Worm (Caenorhabditis elegans): ENCODE results near the gene H35N09.2.

Gene H35N09.2

DNA sequence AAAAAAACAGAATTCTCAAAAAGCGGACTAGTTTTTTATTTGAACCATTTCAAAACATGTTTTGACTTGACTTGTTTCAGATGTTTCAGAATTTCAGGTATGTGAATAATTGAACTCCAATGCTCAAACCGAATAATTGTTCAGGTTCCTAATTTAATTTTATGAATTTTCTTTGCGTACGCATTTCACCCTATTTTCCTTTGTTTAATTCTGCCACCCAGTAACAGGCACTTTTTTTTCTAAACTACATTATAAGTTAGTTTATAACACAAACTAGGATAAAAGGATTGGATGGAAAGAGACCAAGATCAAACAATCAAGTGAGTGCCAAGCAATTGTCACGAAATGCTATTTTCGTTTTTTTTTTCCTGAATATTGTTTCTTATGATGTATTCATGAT is 6.4 kb downstream of the H35N09.2 start:
- TF ChIP-seq fos-1 (tag; optimal IDR thresholded peaks at IDR 0.05) (no peak), hmg-11 (tag; optimal IDR thresholded peaks at IDR 0.05) (no peak), pqm-1 (tag; optimal IDR thresholded peaks at IDR 0.05) (no peak), lsy-12 (tag; optimal IDR thresholded peaks at IDR 0.05) (no peak), nhr-11 (tag; optimal IDR thresholded peaks at IDR 0.05) (no peak), nhr-237 (tag; optimal IDR thresholded peaks at IDR 0.05) (no peak), fkh-10 (GFP tag; optimal IDR thresholded peaks at IDR 0.05) (no peak), ceh-82 (tag; optimal IDR thresholded peaks at IDR 0.05) (no peak), ceh-16 (tag; optimal IDR thresholded peaks at IDR 0.05) (no peak), nhr-25 (tag; optimal IDR thresholded peaks at IDR 0.05) (no peak), lin-15B (tag; optimal IDR thresholded peaks at IDR 0.05) (no peak), eor-1 (tag; optimal IDR thresholded peaks at IDR 0.05) (no peak), ama-1 (optimal IDR thresholded peaks at IDR 0.05) (no peak), ZK546.5 (tag; optimal IDR thresholded peaks at IDR 0.05) (no peak), nhr-12 (tag; optimal IDR thresholded peaks at IDR 0.05) (no peak)

ce11 chrX:8597647-8598046 is 7.2 kb downstream of the H35N09.2 start, which contains the start of gene F18E9.7:
F18E9.7 (minus strand) TSS chrX:8597747.
- TF ChIP-seq pha-4 (tag; optimal IDR thresholded peaks at IDR 0.05) (no peak), egl-5 (tag; optimal IDR thresholded peaks at IDR 0.05) (no peak), lsy-12 (tag; optimal IDR thresholded peaks at IDR 0.05) (no peak), nhr-23 (tag; optimal IDR thresholded peaks at IDR 0.05) (no peak), eor-1 (tag; optimal IDR thresholded peaks at IDR 0.05) (no peak), mdl-1 (tag; optimal IDR thresholded peaks at IDR 0.05) (no peak), fos-1 (tag; optimal IDR thresholded peaks at IDR 0.05) (no peak), nhr-237 (tag; optimal IDR thresholded peaks at IDR 0.05) (no peak), fkh-10 (GFP tag; optimal IDR thresholded peaks at IDR 0.05) (no peak), nhr-43 (tag; optimal IDR thresholded peaks at IDR 0.05; ENCODE audit: poor library complexity, severe bottlenecking) (no peak), elt-2 (tag; optimal IDR thresholded peaks at IDR 0.05) (no peak), pqm-1 (tag; optimal IDR thresholded peaks at IDR 0.05) (no peak), hmg-11 (tag; optimal IDR thresholded peaks at IDR 0.05) (no peak), ceh-9 (tag; optimal IDR thresholded peaks at IDR 0.05) (no peak), unc-62 (GFP tag; optimal IDR thresholded peaks at IDR 0.05) (no peak), nhr-77 (tag; optimal IDR thresholded peaks at IDR 0.05) (no peak), sea-2 (GFP tag; optimal IDR thresholded peaks at IDR 0.05) (no peak), nhr-28 (tag; optimal IDR thresholded peaks at IDR 0.05) (no peak), ZK546.5 (tag; optimal IDR thresholded peaks at IDR 0.05) (no peak), nhr-25 (tag; optimal IDR thresholded peaks at IDR 0.05) (no peak)

DNA sequence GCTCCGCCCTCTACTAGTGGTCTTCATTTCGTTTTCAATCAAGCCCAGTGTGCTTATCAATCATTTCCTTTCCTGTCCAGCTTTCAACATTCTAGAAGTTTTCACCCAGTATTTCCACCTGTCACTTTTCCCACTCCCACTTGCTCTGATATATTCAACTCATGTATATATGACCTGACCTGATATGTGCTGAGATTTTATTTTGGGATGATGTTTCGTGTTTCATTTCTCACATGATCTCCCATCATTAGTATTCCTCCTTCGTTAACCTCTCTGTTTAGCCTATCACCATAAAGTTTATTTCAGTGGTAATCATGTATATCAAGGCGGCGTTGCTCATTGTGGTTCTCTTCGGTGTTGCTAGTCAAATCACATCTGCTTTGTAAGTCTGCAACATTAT is 12.0 kb downstream of the H35N09.2 start, which contains the start of gene nlp-7:
Gene nlp-7 (plus strand): TSS at position 301 of the 400 bp plus-strand sequence.
- TF ChIP-seq skn-1 (tag; optimal IDR thresholded peaks at IDR 0.05) = no peak
- no peak for TF ChIP-seq nhr-67 (tag; optimal IDR thresholded peaks at IDR 0.05)
- TF ChIP-seq egl-27 (tag; optimal IDR thresholded peaks at IDR 0.05) = no peak
- no peak for TF ChIP-seq lsy-12 (tag; optimal IDR thresholded peaks at IDR 0.05)
- TF ChIP-seq elt-2 (tag; optimal IDR thresholded peaks at IDR 0.05) = no peak
- TF ChIP-seq ceh-9 (tag; optimal IDR thresholded peaks at IDR 0.05) = no peak
- TF ChIP-seq tbx-2 (tag; optimal IDR thresholded peaks at IDR 0.05) = no peak
- no peak for TF ChIP-seq fos-1 (tag; optimal IDR thresholded peaks at IDR 0.05)
- no peak for TF ChIP-seq unc-62 (GFP tag; optimal IDR thresholded peaks at IDR 0.05)
- TF ChIP-seq mml-1 (tag; optimal IDR thresholded peaks at IDR 0.05) = no peak
- no peak for TF ChIP-seq daf-12 (tag; optimal IDR thresholded peaks at IDR 0.05)
- TF ChIP-seq fkh-10 (GFP tag; optimal IDR thresholded peaks at IDR 0.05) = no peak
- TF ChIP-seq hmg-11 (tag; optimal IDR thresholded peaks at IDR 0.05) = no peak

- TF ChIP-seq zag-1 (tag; optimal IDR thresholded peaks at IDR 0.05) (no peak), lin-39 (tag; optimal IDR thresholded peaks at IDR 0.05) (no peak), nhr-77 (tag; optimal IDR thresholded peaks at IDR 0.05) (no peak), ceh-9 (tag; optimal IDR thresholded peaks at IDR 0.05) (no peak), nfya-1 (tag; optimal IDR thresholded peaks at IDR 0.05; ENCODE audit: insufficient read depth) (no peak), aly-2 (tag; optimal IDR thresholded peaks at IDR 0.05) (no peak), ceh-16 (tag; optimal IDR thresholded peaks at IDR 0.05) (no peak), nhr-25 (tag; optimal IDR thresholded peaks at IDR 0.05) (no peak), nhr-67 (tag; optimal IDR thresholded peaks at IDR 0.05) (no peak), fkh-2 (tag; optimal IDR thresholded peaks at IDR 0.05) (no peak), unc-62 (GFP tag; optimal IDR thresholded peaks at IDR 0.05) (no peak), ZK546.5 (tag; optimal IDR thresholded peaks at IDR 0.05) (no peak), ceh-28 (tag; optimal IDR thresholded peaks at IDR 0.05) (no peak), R02D3.7 (tag; optimal IDR thresholded peaks at IDR 0.05) (no peak)
Measured at ce11 chrX:8585837-8586236, 19.0 kb downstream of the H35N09.2 start, which contains the start of gene F18E9.3. F18E9.3 (plus strand) TSS chrX:8586147.

Measured in whole organism, L3 larva.